Worm (Caenorhabditis elegans) whole organism, L2 larva: Measurements from ENCODE around the gene Y41E3.6.

ENCODE experiments used
- C34F6.9 ChIP-seq: fragments of 150-350 bp; optimal IDR thresholded peaks from 2 replicates; lab custom pipeline; 2014; ENCODE audit warnings: missing biosample characterization, missing genetic modification characterization
- R02D3.7 ChIP-seq: fragments of 150-350 bp; optimal IDR thresholded peaks from 2 replicates; lab custom pipeline; 2014; ENCODE audit warnings: missing biosample characterization, missing genetic modification characterization
- Y55F3AM.14 ChIP-seq: fragments of 200-800 bp; sonication (Bioruptor generic); optimal IDR thresholded peaks from 2 replicates; lab custom pipeline; 2018; ENCODE audit warnings: mild to moderate bottlenecking, missing genetic modification characterization, missing compliant biosample characterization
- ZK546.5 ChIP-seq: sonication (generic microtip); optimal IDR thresholded peaks from 2 replicates; lab custom pipeline; 2017; ENCODE audit warnings: missing biosample characterization, missing genetic modification characterization
- alr-1 ChIP-seq: fragments of 150-350 bp; optimal IDR thresholded peaks from 2 replicates; lab custom pipeline; 2014; ENCODE audit warnings: missing biosample characterization, missing genetic modification characterization
- ama-1 ChIP-seq: fragments of 150-350 bp; optimal IDR thresholded peaks from 2 replicates; lab custom pipeline; 2018; ENCODE audit warnings: inconsistent platforms
- blmp-1 ChIP-seq: sonication (generic microtip); optimal IDR thresholded peaks from 2 replicates; lab custom pipeline; 2017; ENCODE audit warnings: missing genetic modification characterization, mild to moderate bottlenecking, missing compliant biosample characterization, antibody characterized with exemption, moderate library complexity; ENCODE audit not compliant: insufficient read depth
- ceh-16 ChIP-seq: fragments of 150-350 bp; optimal IDR thresholded peaks from 2 replicates; lab custom pipeline; 2014; ENCODE audit warnings: missing biosample characterization, missing genetic modification characterization
- ceh-82 ChIP-seq: fragments of 150-350 bp; optimal IDR thresholded peaks from 2 replicates; lab custom pipeline; 2014; ENCODE audit warnings: missing biosample characterization, missing genetic modification characterization
- crh-2 ChIP-seq: sonication (generic microtip); optimal IDR thresholded peaks from 2 replicates; lab custom pipeline; 2017; ENCODE audit warnings: missing biosample characterization, missing genetic modification characterization
- dmd-4 ChIP-seq: sonication (generic microtip); optimal IDR thresholded peaks from 2 replicates; lab custom pipeline; 2017; ENCODE audit warnings: missing biosample characterization, missing genetic modification characterization
- fos-1 ChIP-seq: fragments of 150-350 bp; optimal IDR thresholded peaks from 2 replicates; lab custom pipeline; 2014; ENCODE audit warnings: missing biosample characterization, missing genetic modification characterization
- gmeb-1 ChIP-seq: fragments of 150-350 bp; optimal IDR thresholded peaks from 2 replicates; lab custom pipeline; 2014; ENCODE audit warnings: missing biosample characterization, missing genetic modification characterization
- lin-11 ChIP-seq: fragments of 150-350 bp; sonication (generic microtip); optimal IDR thresholded peaks from 2 replicates; lab custom pipeline; 2014; ENCODE audit warnings: missing biosample characterization, missing genetic modification characterization, inconsistent platforms, mixed read lengths
- lsy-2 ChIP-seq, 2 experiments: fragments of 150-350 bp in 1 of 2; sonication (generic microtip) in 1 of 2; optimal IDR thresholded peaks; 2 replicates each; lab custom pipeline; 2014 to 2017; ENCODE audit warnings: missing biosample characterization in 2 of 2, missing genetic modification characterization in 2 of 2
- mab-5 ChIP-seq: fragments of 150-350 bp; optimal IDR thresholded peaks from 2 replicates; lab custom pipeline; 2014; ENCODE audit warnings: missing biosample characterization, missing genetic modification characterization
- mbf-1 ChIP-seq: sonication (generic microtip); optimal IDR thresholded peaks from 2 replicates; lab custom pipeline; 2017; ENCODE audit warnings: missing biosample characterization, missing genetic modification characterization
- mdl-1 ChIP-seq, 2 experiments: fragments of 150-350 bp in 1 of 2; sonication (generic microtip) in 1 of 2; optimal IDR thresholded peaks; 2 replicates each; lab custom pipeline; 2017; ENCODE audit warnings: missing biosample characterization in 2 of 2, missing genetic modification characterization in 2 of 2
- nhr-10 ChIP-seq: sonication (generic microtip); optimal IDR thresholded peaks from 2 replicates; lab custom pipeline; 2017; ENCODE audit warnings: missing biosample characterization, missing genetic modification characterization
- nhr-11 ChIP-seq: fragments of 150-350 bp; optimal IDR thresholded peaks from 2 replicates; lab custom pipeline; 2014; ENCODE audit warnings: missing biosample characterization, missing genetic modification characterization
- nhr-12 ChIP-seq: fragments of 150-350 bp; optimal IDR thresholded peaks from 2 replicates; lab custom pipeline; 2014; ENCODE audit warnings: missing biosample characterization, missing genetic modification characterization
- nhr-129 ChIP-seq: fragments of 150-350 bp; optimal IDR thresholded peaks from 2 replicates; lab custom pipeline; 2014; ENCODE audit warnings: missing biosample characterization, missing genetic modification characterization
- nhr-21 ChIP-seq: fragments of 150-350 bp; optimal IDR thresholded peaks from 2 replicates; lab custom pipeline; 2014; ENCODE audit warnings: missing biosample characterization, missing genetic modification characterization
- nhr-23 ChIP-seq: fragments of 150-350 bp; optimal IDR thresholded peaks from 2 replicates; lab custom pipeline; 2014; ENCODE audit warnings: missing biosample characterization, missing genetic modification reagents, missing genetic modification characterization
- nhr-25 ChIP-seq: fragments of 150-350 bp; sonication (generic microtip); optimal IDR thresholded peaks from 3 replicates; lab custom pipeline; 2014; ENCODE audit warnings: missing biosample characterization, missing genetic modification characterization
- nhr-77 ChIP-seq: fragments of 150-350 bp; optimal IDR thresholded peaks from 2 replicates; lab custom pipeline; 2014; ENCODE audit warnings: missing biosample characterization, missing genetic modification characterization
- peb-1 ChIP-seq: fragments of 150-350 bp; optimal IDR thresholded peaks from 2 replicates; lab custom pipeline; 2014; ENCODE audit warnings: missing biosample characterization, missing genetic modification characterization
- sem-4 ChIP-seq: fragments of 150-350 bp; optimal IDR thresholded peaks from 2 replicates; lab custom pipeline; 2014; ENCODE audit warnings: missing biosample characterization, missing genetic modification reagents, missing genetic modification characterization
- sma-3 ChIP-seq: sonication (generic microtip); optimal IDR thresholded peaks from 2 replicates; lab custom pipeline; 2016; ENCODE audit warnings: missing genetic modification reagents, missing genetic modification characterization, missing compliant biosample characterization
- snpc-4 ChIP-seq: fragments of 150-350 bp; optimal IDR thresholded peaks from 2 replicates; lab custom pipeline; 2014; ENCODE audit warnings: missing biosample characterization, missing genetic modification characterization
- unc-39 ChIP-seq: fragments of 150-350 bp; optimal IDR thresholded peaks from 2 replicates; lab custom pipeline; 2014; ENCODE audit warnings: missing biosample characterization, missing genetic modification characterization
- unc-55 ChIP-seq: fragments of 150-350 bp; sonication (generic microtip); optimal IDR thresholded peaks from 3 replicates; lab custom pipeline; 2014; ENCODE audit warnings: missing biosample characterization, missing genetic modification reagents, missing genetic modification characterization
- zag-1 ChIP-seq: fragments of 150-350 bp; optimal IDR thresholded peaks from 2 replicates; lab custom pipeline; 2014; ENCODE audit warnings: missing biosample characterization, missing genetic modification characterization
- ztf-1 ChIP-seq: fragments of 200-800 bp; sonication (Bioruptor generic); conservative IDR thresholded peaks from 2 replicates; pipeline ENCODE4 v1.3.6; 2022; ENCODE audit warnings: missing genetic modification characterization, missing compliant biosample characterization
- ztf-11 ChIP-seq: sonication (generic microtip); optimal IDR thresholded peaks from 2 replicates; lab custom pipeline; 2017; ENCODE audit warnings: missing biosample characterization, missing genetic modification characterization

Gene Y41E3.6

ce11 chrIV:14978204-14978603 lies 28.4 kb upstream of the Y41E3.6 start:
- TF ChIP-seq peb-1 (tag; lab: Kevin White, UChicago) = no peak
- TF ChIP-seq ama-1 (lab: Kevin White, UChicago) = no peak
- no peak for TF ChIP-seq crh-2 (tag; lab: Kevin White, UChicago)
- TF ChIP-seq ZK546.5 (tag; lab: Kevin White, UChicago) = no peak
- no peak for TF ChIP-seq R02D3.7 (tag; lab: Kevin White, UChicago)
- TF ChIP-seq unc-55 (GFP tag; lab: Kevin White, UChicago) = no peak
- TF ChIP-seq nhr-129 = no peak
- no peak for TF ChIP-seq ceh-82 (tag; lab: Kevin White, UChicago)
- TF ChIP-seq unc-39 (tag; lab: Kevin White, UChicago) = no peak
- no peak for TF ChIP-seq lsy-2 (tag; optimal IDR thresholded peaks at IDR 0.05; lab: Kevin White, UChicago)
- TF ChIP-seq ceh-16 (tag; lab: Kevin White, UChicago) = no peak
- TF ChIP-seq mbf-1 (tag; lab: Kevin White, UChicago) = no peak
- TF ChIP-seq nhr-10 (tag; lab: Kevin White, UChicago) = no peak
- no peak for TF ChIP-seq zag-1 (tag; lab: Kevin White, UChicago)
- TF ChIP-seq nhr-23 (tag; lab: Kevin White, UChicago) = no peak
- TF ChIP-seq snpc-4 (tag; lab: Kevin White, UChicago) = no peak

ce11 chrIV:14981311-14981710 lies 25.3 kb upstream of the Y41E3.6 start, which contains the start of gene atln-2:
Gene atln-2 (plus strand): TSS chrIV:14981611.
- TF ChIP-seq unc-55 (GFP tag; lab: Kevin White, UChicago) = no peak
- no peak for TF ChIP-seq gmeb-1 (tag; lab: Kevin White, UChicago)
- TF ChIP-seq C34F6.9 (tag; lab: Kevin White, UChicago) = no peak
- TF ChIP-seq nhr-21 (tag; lab: Kevin White, UChicago) = no peak
- TF ChIP-seq nhr-10 (tag; lab: Kevin White, UChicago) = no peak
- no peak for TF ChIP-seq sma-3 (GFP tag; lab: Kevin White, UChicago)
- no peak for TF ChIP-seq lin-11 (tag; lab: Kevin White, UChicago)
- TF ChIP-seq Y55F3AM.14 = no peak
- TF ChIP-seq nhr-11 (tag; lab: Kevin White, UChicago) = no peak
- TF ChIP-seq snpc-4 (tag; lab: Kevin White, UChicago) = no peak
- TF ChIP-seq lsy-2 (tag; optimal IDR thresholded peaks at IDR 0.05; lab: Kevin White, UChicago) = no peak
- no peak for TF ChIP-seq nhr-12 (tag; lab: Kevin White, UChicago)
- no peak for TF ChIP-seq zag-1 (tag; lab: Kevin White, UChicago)
- TF ChIP-seq ama-1 (lab: Kevin White, UChicago) = no peak
- no peak for TF ChIP-seq ztf-1 (GFP tag; lab: Robert Waterston, UW)
- TF ChIP-seq R02D3.7 (tag; lab: Kevin White, UChicago) = no peak
- TF ChIP-seq mab-5 (tag; lab: Kevin White, UChicago) = no peak
- TF ChIP-seq ztf-11 (tag; lab: Kevin White, UChicago) = no peak

- TF ChIP-seq ama-1 (lab: Kevin White, UChicago) = peak; percentile 72
- TF ChIP-seq mdl-1 (tag; optimal IDR thresholded peaks at IDR 0.05; lab: Kevin White, UChicago) = peak in 1 of 2 experiments; percentile 10
- peak; percentile 54 for TF ChIP-seq snpc-4 (tag; lab: Kevin White, UChicago)
- peak; percentile 18 for TF ChIP-seq nhr-21 (tag; lab: Kevin White, UChicago)
- TF ChIP-seq mbf-1 (tag; lab: Kevin White, UChicago) = no peak
- TF ChIP-seq zag-1 (tag; lab: Kevin White, UChicago) = no peak
Observed at ce11 chrIV:14985019-14985418, 21.6 kb upstream of the Y41E3.6 start.

- TF ChIP-seq nhr-77 (tag; lab: Kevin White, UChicago) (no peak), crh-2 (tag; lab: Kevin White, UChicago) (no peak), nhr-10 (tag; lab: Kevin White, UChicago) (no peak), Y55F3AM.14 (no peak), nhr-25 (tag; lab: Kevin White, UChicago) (no peak), dmd-4 (no peak), sem-4 (tag; lab: Kevin White, UChicago) (no peak), mab-5 (tag; lab: Kevin White, UChicago) (no peak), alr-1 (tag; lab: Kevin White, UChicago) (no peak), lin-11 (tag; lab: Kevin White, UChicago) (no peak), ztf-11 (tag; lab: Kevin White, UChicago) (no peak), mdl-1 (tag; optimal IDR thresholded peaks at IDR 0.05; lab: Kevin White, UChicago) (no peak), blmp-1 (no peak), fos-1 (no peak), lsy-2 (tag; optimal IDR thresholded peaks at IDR 0.05; lab: Kevin White, UChicago) (no peak), peb-1 (tag; lab: Kevin White, UChicago) (no peak), nhr-129 (no peak), R02D3.7 (tag; lab: Kevin White, UChicago) (no peak)
- TF ChIP-seq, all 48 proteins: peak for 0
Observed at ce11 chrIV:14985859-14986258, 20.7 kb upstream of the Y41E3.6 start.
